Fruit fly (Drosophila melanogaster): ENCODE results near the gene CG10097.

CG10097 gene

DNA sequence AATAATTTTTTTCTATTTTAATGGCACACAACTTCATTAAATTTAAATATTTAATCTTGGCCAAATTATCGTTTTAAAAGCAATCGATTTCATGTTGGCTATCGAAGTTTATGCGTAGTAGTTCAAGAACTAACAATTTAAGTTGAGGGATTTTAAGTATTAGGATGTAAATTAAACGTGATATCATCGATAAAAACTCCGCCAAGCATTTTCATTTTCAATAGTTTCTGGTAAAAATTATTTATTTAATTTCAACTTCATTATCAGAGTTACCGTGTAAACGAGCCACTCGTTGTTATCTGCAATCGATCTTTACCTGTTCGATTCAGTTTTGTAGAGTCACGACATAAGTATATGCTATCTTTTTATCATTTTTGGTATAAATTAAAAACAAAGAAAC, 7.2 kb upstream of the CG10097 start (continued):
- TF ChIP-seq CG3032 (tag; optimal IDR thresholded peaks at IDR 0.05) (peak; percentile 98), CG6854 (GFP tag; optimal IDR thresholded peaks at IDR 0.05) (peak; percentile 99), dac (GFP tag; optimal IDR thresholded peaks at IDR 0.05) (peak; percentile 86), svp (GFP tag) (peak; percentile 99), CG11902 (GFP tag; optimal IDR thresholded peaks at IDR 0.05) (peak; percentile 96), lz (GFP tag; optimal IDR thresholded peaks at IDR 0.05) (peak; percentile 97), CG11294 (GFP tag; IDR thresholded peaks at IDR 0.05) (peak; percentile 75), CG11762 (GFP tag; optimal IDR thresholded peaks at IDR 0.05; ENCODE audit: insufficient read depth) (peak; percentile 99), Smox (GFP tag; optimal IDR thresholded peaks at IDR 0.05) (peak; percentile 96), CG6163 (GFP tag; IDR thresholded peaks at IDR 0.05) (peak; percentile 100), Eip78C (GFP tag) (peak; percentile 99), Blimp-1 (GFP tag; optimal IDR thresholded peaks at IDR 0.05) (peak; percentile 93), Sox102F (GFP tag; optimal IDR thresholded peaks at IDR 0.05) (peak; percentile 98), eg (GFP tag; IDR thresholded peaks at IDR 0.05) (peak; percentile 98), topi (GFP tag; optimal IDR thresholded peaks at IDR 0.05) (peak; percentile 100), CG15336 (GFP tag; IDR thresholded peaks at IDR 0.05) (peak; percentile 95), Eip93F (GFP tag; optimal IDR thresholded peaks at IDR 0.05) (peak; percentile 96), Gug (GFP tag; IDR thresholded peaks at IDR 0.05) (peak; percentile 85), Lpt (GFP tag; optimal IDR thresholded peaks at IDR 0.05) (peak; percentile 81), CG8319 (GFP tag; optimal IDR thresholded peaks at IDR 0.05) (peak; percentile 94), Met (GFP tag; optimal IDR thresholded peaks at IDR 0.05) (peak; percentile 97), salr (GFP tag; optimal IDR thresholded peaks at IDR 0.05) (peak in 1 of 2 experiments; percentile 94), CG1621 (tag; optimal IDR thresholded peaks at IDR 0.05) (peak; percentile 94), OdsH (GFP tag; optimal IDR thresholded peaks at IDR 0.05) (peak; percentile 95), CG6276 (GFP tag; optimal IDR thresholded peaks at IDR 0.05) (peak; percentile 94), CG10631 (GFP tag; optimal IDR thresholded peaks at IDR 0.05) (peak; percentile 91), CG8119 (GFP tag; IDR thresholded peaks at IDR 0.05) (peak; percentile 94), CG31627 (GFP tag; optimal IDR thresholded peaks at IDR 0.05) (peak; percentile 96), Hr4 (GFP tag; optimal IDR thresholded peaks at IDR 0.05) (peak; percentile 93), CG10669 (GFP tag; optimal IDR thresholded peaks at IDR 0.05) (peak; percentile 96), CG9139 (GFP tag; optimal IDR thresholded peaks at IDR 0.05) (peak; percentile 96), ss (GFP tag; optimal IDR thresholded peaks at IDR 0.05) (peak; percentile 97 to 98), fd85E (GFP tag; optimal IDR thresholded peaks at IDR 0.05) (peak; percentile 97), achi (GFP tag; optimal IDR thresholded peaks at IDR 0.05) (peak; percentile 94), fd59A (GFP tag; optimal IDR thresholded peaks at IDR 0.05) (peak; percentile 91), Hr38 (GFP tag; optimal IDR thresholded peaks at IDR 0.05) (no peak), CG3919 (GFP tag; optimal IDR thresholded peaks at IDR 0.05) (peak; percentile 100)

dm6 chr3R:12401672-12402296, 6.0 kb upstream of the CG10097 start, which contains the start of gene DNAlig3:
DNAlig3 (minus strand) TSS chr3R:12401839.
- TF ChIP-seq dac (GFP tag; optimal IDR thresholded peaks at IDR 0.05) = no peak
- TF ChIP-seq fd59A (GFP tag; optimal IDR thresholded peaks at IDR 0.05) = no peak
- no peak for TF ChIP-seq vri (GFP tag; optimal IDR thresholded peaks at IDR 0.05)
- TF ChIP-seq Hr38 (GFP tag; optimal IDR thresholded peaks at IDR 0.05) = no peak
- TF ChIP-seq CG31627 (GFP tag; optimal IDR thresholded peaks at IDR 0.05) = no peak
- no peak for TF ChIP-seq fd85E (GFP tag; optimal IDR thresholded peaks at IDR 0.05)
- peak; percentile 51 for TF ChIP-seq CG6854 (GFP tag; optimal IDR thresholded peaks at IDR 0.05)
- TF ChIP-seq CG3919 (GFP tag; optimal IDR thresholded peaks at IDR 0.05) = no peak
- no peak for TF ChIP-seq spab (GFP tag; optimal IDR thresholded peaks at IDR 0.05)
- TF ChIP-seq fkh (GFP tag; optimal IDR thresholded peaks at IDR 0.05) = peak; percentile 98
- no peak for TF ChIP-seq salr (GFP tag; optimal IDR thresholded peaks at IDR 0.05)
- no peak for TF ChIP-seq CG32006 (GFP tag; optimal IDR thresholded peaks at IDR 0.05)
- TF ChIP-seq Blimp-1 (GFP tag; optimal IDR thresholded peaks at IDR 0.05) = no peak
- TF ChIP-seq Met (GFP tag; optimal IDR thresholded peaks at IDR 0.05) = no peak
- no peak for TF ChIP-seq Eip93F (GFP tag; optimal IDR thresholded peaks at IDR 0.05)
- no peak for TF ChIP-seq CG1621 (tag; optimal IDR thresholded peaks at IDR 0.05)
